Fruit fly (Drosophila melanogaster): ENCODE measurements around the gene Set8.

- peak; percentile 47 for TF ChIP-seq jumu (GFP tag; optimal IDR thresholded peaks at IDR 0.05)
- TF ChIP-seq seq (GFP tag; IDR thresholded peaks at IDR 0.05) = peak; percentile 65
- no peak for TF ChIP-seq Side (GFP tag; optimal IDR thresholded peaks at IDR 0.05)
- peak; percentile 68 for TF ChIP-seq Dip3 (GFP tag; optimal IDR thresholded peaks at IDR 0.05)
- peak; percentile 93 for TF ChIP-seq sug (tag; optimal IDR thresholded peaks at IDR 0.05)
- TF ChIP-seq CG9727 (GFP tag; optimal IDR thresholded peaks at IDR 0.05) = peak; percentile 70
- TF ChIP-seq Doc2 (GFP tag; IDR thresholded peaks at IDR 0.05) = no peak
- TF ChIP-seq kay (GFP tag; optimal IDR thresholded peaks at IDR 0.05) = no peak
- peak; percentile 85 for TF ChIP-seq Fer1 (GFP tag; optimal IDR thresholded peaks at IDR 0.05)
Observed at dm6 chr3R:14288669-14289383, 27.0 kb upstream of the Set8 start, which contains the start of gene red.

Measured in whole organism, embryonic.